Fruit fly (Drosophila melanogaster) whole organism, embryonic: ENCODE results near the gene CG5968.
A peak's percentile ranks its signal among the peaks of the same experiment; 100 is the strongest.

Experiments
- B-H2 ChIP-seq: fragments of 200-800 bp; sonication (Bioruptor generic); optimal IDR thresholded peaks from 2 replicates; lab custom pipeline; 2018; ENCODE audit warnings: missing biosample characterization, mild to moderate bottlenecking, missing genetic modification characterization
- CG10147 ChIP-seq: fragments of 200-800 bp; sonication (Bioruptor generic); optimal IDR thresholded peaks from 2 replicates; lab custom pipeline; 2019; ENCODE audit warnings: missing biosample characterization, mild to moderate bottlenecking, missing genetic modification characterization, moderate library complexity
- CG10431 ChIP-seq: fragments of 200-800 bp; sonication (Bioruptor generic); optimal IDR thresholded peaks from 3 replicates; lab custom pipeline; 2018; ENCODE audit warnings: missing biosample characterization, mild to moderate bottlenecking, missing genetic modification characterization
- CG10959 ChIP-seq: fragments of 200-800 bp; sonication (Bioruptor generic); IDR thresholded peaks from 2 replicates; pipeline ENCODE4 v1.3.6; 2022; ENCODE audit warnings: missing biosample characterization, missing genetic modification characterization
- CG10979 ChIP-seq: fragments of 200-800 bp; sonication (Bioruptor generic); optimal IDR thresholded peaks from 2 replicates; lab custom pipeline; 2018; ENCODE audit warnings: missing biosample characterization, mild to moderate bottlenecking, missing genetic modification characterization, moderate library complexity
- CG11093 ChIP-seq: fragments of 200-800 bp; sonication (Bioruptor generic); IDR thresholded peaks from 3 replicates; pipeline ENCODE4 v1.3.6; 2022; ENCODE audit warnings: missing biosample characterization, missing genetic modification characterization
- CG14441 ChIP-seq: fragments of 200-800 bp; sonication (Bioruptor generic); IDR thresholded peaks from 2 replicates; pipeline ENCODE4 v1.3.6; 2022; ENCODE audit warnings: missing biosample characterization, missing genetic modification characterization
- CG1603 ChIP-seq: fragments of 200-800 bp; sonication (Bioruptor generic); optimal IDR thresholded peaks from 2 replicates; lab custom pipeline; 2019; ENCODE audit warnings: missing biosample characterization, mild to moderate bottlenecking, missing genetic modification characterization, moderate library complexity
- CG17186 ChIP-seq: fragments of 200-800 bp; sonication (Bioruptor generic); optimal IDR thresholded peaks from 3 replicates; lab custom pipeline; 2017; ENCODE audit warnings: missing biosample characterization, missing genetic modification reagents, missing genetic modification characterization
- CG17361 ChIP-seq: fragments of 200-800 bp; sonication (Bioruptor generic); IDR thresholded peaks from 3 replicates; pipeline ENCODE4 v1.3.6; 2022; ENCODE audit warnings: missing biosample characterization, missing genetic modification characterization
- CG17612 ChIP-seq: fragments of 200-800 bp; sonication (Bioruptor generic); IDR thresholded peaks from 2 replicates; pipeline ENCODE4 v1.3.6; 2022; ENCODE audit warnings: missing biosample characterization, missing genetic modification characterization
- CG18262 ChIP-seq: fragments of 200-800 bp; optimal IDR thresholded peaks from 3 replicates; lab custom pipeline; 2019; ENCODE audit warnings: missing biosample characterization, mild to moderate bottlenecking, missing genetic modification characterization, moderate library complexity
- CG2129 ChIP-seq: fragments of 200-800 bp; sonication (Bioruptor generic); IDR thresholded peaks from 2 replicates; pipeline ENCODE4 v1.3.6; 2022; ENCODE audit warnings: missing biosample characterization, missing genetic modification characterization; ENCODE audit not compliant: partially characterized antibody
- CG2199 ChIP-seq: fragments of 200-800 bp; sonication (Bioruptor generic); IDR thresholded peaks from 3 replicates; pipeline ENCODE4 v1.3.6; 2022; ENCODE audit warnings: missing biosample characterization, missing genetic modification characterization
- CG31224 ChIP-seq: fragments of 200-800 bp; sonication (Bioruptor generic); IDR thresholded peaks from 2 replicates; pipeline ENCODE4 v1.3.6; 2022; ENCODE audit warnings: missing biosample characterization, missing genetic modification characterization
- CG31441 ChIP-seq: fragments of 200-800 bp; sonication (Bioruptor generic); IDR thresholded peaks from 2 replicates; pipeline ENCODE4 v1.3.6; 2022; ENCODE audit warnings: missing biosample characterization, missing genetic modification characterization
- CG32767 ChIP-seq: fragments of 200-800 bp; sonication (Bioruptor generic); IDR thresholded peaks from 2 replicates; pipeline ENCODE4 v1.3.6; 2022; ENCODE audit warnings: missing biosample characterization, missing genetic modification characterization
- CG33213 ChIP-seq: fragments of 200-800 bp; sonication (Bioruptor generic); optimal IDR thresholded peaks from 3 replicates; lab custom pipeline; 2016; ENCODE audit warnings: missing biosample characterization, missing genetic modification characterization
- CG3407 ChIP-seq: fragments of 200-800 bp; sonication (Bioruptor generic); optimal IDR thresholded peaks from 2 replicates; lab custom pipeline; 2018; ENCODE audit warnings: missing biosample characterization, mild to moderate bottlenecking, missing genetic modification characterization
- CG43689 ChIP-seq: fragments of 200-800 bp; sonication (Bioruptor generic); IDR thresholded peaks from 2 replicates; pipeline ENCODE4 v1.3.6; 2022; ENCODE audit warnings: missing biosample characterization, missing genetic modification characterization
- CG4707 ChIP-seq: fragments of 200-800 bp; sonication (Bioruptor generic); optimal IDR thresholded peaks from 2 replicates; lab custom pipeline; 2018; ENCODE audit warnings: missing biosample characterization, mild to moderate bottlenecking, missing genetic modification characterization, moderate library complexity
- CG6854 ChIP-seq: fragments of 200-800 bp; sonication (Bioruptor generic); optimal IDR thresholded peaks from 3 replicates; lab custom pipeline; 2017; ENCODE audit warnings: missing biosample characterization, mild to moderate bottlenecking, missing genetic modification characterization
- CG8290 ChIP-seq, 3 experiments: fragments of 200-800 bp; sonication (Bioruptor generic); optimal IDR thresholded peaks; 2 replicates each; lab custom pipeline; 2016 to 2019; ENCODE audit warnings: missing biosample characterization in 3 of 3, missing genetic modification characterization in 3 of 3, mild to moderate bottlenecking in 2 of 3, moderate library complexity in 1 of 3
- CG9817 ChIP-seq: fragments of 200-800 bp; sonication (Bioruptor generic); optimal IDR thresholded peaks from 2 replicates; lab custom pipeline; 2018; ENCODE audit warnings: missing biosample characterization, mild to moderate bottlenecking, missing genetic modification characterization, moderate library complexity
- CTCF ChIP-seq: fragments of 200-800 bp; sonication (Bioruptor generic); optimal IDR thresholded peaks from 2 replicates; lab custom pipeline; 2017; ENCODE audit warnings: missing biosample characterization, mild to moderate bottlenecking, missing genetic modification characterization, moderate library complexity
- HHEX ChIP-seq: fragments of 200-800 bp; sonication (Bioruptor generic); optimal IDR thresholded peaks from 3 replicates; lab custom pipeline; 2017; ENCODE audit warnings: missing biosample characterization, mild to moderate bottlenecking, missing genetic modification characterization, missing genetic modification reagents
- Hey ChIP-seq: fragments of 200-800 bp; sonication (Bioruptor generic); optimal IDR thresholded peaks from 3 replicates; lab custom pipeline; 2018; ENCODE audit warnings: missing biosample characterization, mild to moderate bottlenecking, missing genetic modification characterization
- MBD-R2 ChIP-seq: fragments of 200-800 bp; sonication (Bioruptor generic); IDR thresholded peaks from 2 replicates; pipeline ENCODE4 v1.3.6; 2022; ENCODE audit warnings: missing biosample characterization, missing genetic modification characterization
- Mrtf ChIP-seq: fragments of 200-800 bp; sonication (Bioruptor generic); IDR thresholded peaks from 3 replicates; pipeline ENCODE4 v1.3.6; 2022; ENCODE audit warnings: missing biosample characterization, missing genetic modification characterization
- NC2β ChIP-seq: fragments of 200-800 bp; sonication (Bioruptor generic); optimal IDR thresholded peaks from 2 replicates; lab custom pipeline; 2016; ENCODE audit warnings: missing biosample characterization, missing genetic modification characterization
- Sin3A ChIP-seq: fragments of >200 bp; optimal IDR thresholded peaks from 2 replicates; lab custom pipeline; 2018
- Sry-β ChIP-seq: fragments of 200-800 bp; sonication (Bioruptor generic); optimal IDR thresholded peaks from 2 replicates; lab custom pipeline; 2018; ENCODE audit warnings: missing biosample characterization, mild to moderate bottlenecking, missing genetic modification characterization, moderate library complexity
- Usf ChIP-seq: fragments of 200-800 bp; sonication (Bioruptor generic); optimal IDR thresholded peaks from 2 replicates; lab custom pipeline; 2017; ENCODE audit warnings: missing genotype, missing biosample characterization, missing genetic modification characterization
- YL-1 ChIP-seq: fragments of 200-800 bp; sonication (Bioruptor generic); optimal IDR thresholded peaks from 3 replicates; lab custom pipeline; 2017; ENCODE audit warnings: missing biosample characterization, mild to moderate bottlenecking, missing genetic modification characterization
- ash1 ChIP-seq: fragments of 200-800 bp; sonication (Bioruptor generic); optimal IDR thresholded peaks from 2 replicates; lab custom pipeline; 2018; ENCODE audit warnings: missing biosample characterization, mild to moderate bottlenecking, missing genetic modification characterization
- bsh ChIP-seq, 2 experiments: fragments of 200-800 bp; sonication (Bioruptor generic); optimal IDR thresholded peaks; 2 replicates each; lab custom pipeline; 2017 to 2018; ENCODE audit warnings: mild to moderate bottlenecking in 2 of 2, missing biosample characterization in 2 of 2, missing genetic modification characterization in 2 of 2, moderate library complexity in 1 of 2
- ci ChIP-seq: fragments of 200-800 bp; sonication (Bioruptor generic); IDR thresholded peaks from 3 replicates; pipeline ENCODE4 v1.3.6; 2022; ENCODE audit warnings: missing biosample characterization, missing genetic modification characterization
- crol ChIP-seq: fragments of 200-800 bp; sonication (Bioruptor generic); IDR thresholded peaks from 2 replicates; pipeline ENCODE4 v1.3.6; 2022; ENCODE audit warnings: missing biosample characterization, missing genetic modification characterization
- fru ChIP-seq: fragments of >200 bp; optimal IDR thresholded peaks from 2 replicates; lab custom pipeline; 2017
- gfzf ChIP-seq: fragments of 200-800 bp; sonication (Bioruptor generic); optimal IDR thresholded peaks from 2 replicates; lab custom pipeline; 2016; ENCODE audit warnings: missing biosample characterization, mild to moderate bottlenecking, missing genetic modification characterization, moderate library complexity
- hb ChIP-seq: fragments of 200-800 bp; sonication (Bioruptor generic); IDR thresholded peaks from 3 replicates; pipeline ENCODE4 v1.3.6; 2022; ENCODE audit warnings: missing biosample characterization, missing genetic modification characterization; ENCODE audit not compliant: partially characterized antibody
- kay ChIP-seq: fragments of 200-800 bp; sonication (Bioruptor generic); optimal IDR thresholded peaks from 2 replicates; lab custom pipeline; 2016; ENCODE audit warnings: missing biosample characterization, missing genetic modification characterization
- lov ChIP-seq, 2 experiments: fragments of 200-800 bp in 1 of 2; fragments of >200 bp in 1 of 2; sonication (Bioruptor generic) in 1 of 2; IDR thresholded peaks in 1 of 2; optimal IDR thresholded peaks in 1 of 2; 2 replicates in 1 of 2; 3 replicates in 1 of 2; pipeline versions ENCODE4 v1.3.6 to Lab custom; 2017 to 2022; ENCODE audit warnings: missing biosample characterization in 1 of 2, missing genetic modification characterization in 1 of 2
- nau ChIP-seq: fragments of 200-800 bp; sonication (Bioruptor generic); optimal IDR thresholded peaks from 3 replicates; lab custom pipeline; 2017; ENCODE audit warnings: missing biosample characterization, mild to moderate bottlenecking, missing genetic modification characterization, missing genetic modification reagents
- salm ChIP-seq: fragments of 200-800 bp; sonication (Bioruptor generic); optimal IDR thresholded peaks from 2 replicates; lab custom pipeline; 2018; ENCODE audit warnings: missing biosample characterization, mild to moderate bottlenecking, missing genetic modification characterization
- sqz ChIP-seq: fragments of 200-800 bp; sonication (Bioruptor generic); optimal IDR thresholded peaks from 3 replicates; lab custom pipeline; 2018; ENCODE audit warnings: missing biosample characterization, mild to moderate bottlenecking, missing genetic modification characterization
- tll ChIP-seq, 2 experiments: fragments of 200-800 bp in 1 of 2; fragments of >200 bp in 1 of 2; sonication (Bioruptor generic) in 1 of 2; optimal IDR thresholded peaks; 2 replicates each; lab custom pipeline; 2017 to 2019; ENCODE audit warnings: missing biosample characterization in 2 of 2, missing genetic modification characterization in 2 of 2, mild to moderate bottlenecking in 1 of 2, moderate library complexity in 1 of 2
- trem ChIP-seq: fragments of 200-800 bp; optimal IDR thresholded peaks from 3 replicates; lab custom pipeline; 2019; ENCODE audit warnings: missing biosample characterization, mild to moderate bottlenecking, missing genetic modification characterization, moderate library complexity

The CG5968 gene

dm6 chr2L:16541318-16541717 is 8.4 kb downstream of the CG5968 start (continued):
- TF ChIP-seq CG18262 (tag; lab: Kevin White, UChicago) = peak; percentile 50
- TF ChIP-seq, all 482 proteins: peak for 21

- TF ChIP-seq crol (peak; percentile 95), bsh (GFP tag; optimal IDR thresholded peaks at IDR 0.05; lab: Kevin White, UChicago) (no peak), lov (optimal IDR thresholded peaks at IDR 0.05; lab: Kevin White, UChicago) (no peak), lov (GFP tag; IDR thresholded peaks at IDR 0.05; lab: Robert Waterston, UW) (0 out of 3 replicates have a peak, but pooled peaks have one; percentile 23), B-H2 (GFP tag; lab: Kevin White, UChicago) (no peak), CG17186 (peak; percentile 1), YL-1 (no peak), gfzf (GFP tag; lab: Kevin White, UChicago) (no peak), salm (tag; lab: Kevin White, UChicago) (no peak), ash1 (GFP tag; lab: Kevin White, UChicago) (no peak), CG10959 (0 out of 2 replicates have a peak, but pooled peaks have one; percentile 14), Usf (no peak), Mrtf (0 out of 3 replicates have a peak, but pooled peaks have one; percentile 18), hb (no peak), CG1603 (tag; lab: Kevin White, UChicago) (peak; percentile 1), CG31441 (GFP tag; lab: Robert Waterston, UW) (no peak), CG8290 (GFP tag; optimal IDR thresholded peaks at IDR 0.05; lab: Kevin White, UChicago) (no peak), CG8290 (tag; optimal IDR thresholded peaks at IDR 0.05; lab: Kevin White, UChicago) (peak in 1 of 2 experiments; percentile 40), CG11093 (0 out of 3 replicates have a peak, but pooled peaks have one; percentile 33), CG10979 (tag; lab: Kevin White, UChicago) (no peak), CG6854 (no peak), Sry-β (no peak), kay (GFP tag; lab: Kevin White, UChicago) (no peak), CG3407 (GFP tag; lab: Kevin White, UChicago) (no peak), Sin3A (lab: Kevin White, UChicago) (no peak), CG2129 (no peak), Hey (tag; lab: Kevin White, UChicago) (peak; percentile 18), NC2β (GFP tag; lab: Kevin White, UChicago) (no peak), CG10147 (no peak), CTCF (GFP tag; lab: Kevin White, UChicago) (no peak), CG32767 (no peak), CG4707 (GFP tag; lab: Kevin White, UChicago) (no peak), ci (GFP tag; lab: Robert Waterston, UW) (peak; percentile 64; the same call in 1 of the 3 replicates), CG17361 (no peak), MBD-R2 (GFP tag; lab: Robert Waterston, UW) (0 out of 2 replicates have a peak, but pooled peaks have one; percentile 13), CG43689 (GFP tag; lab: Robert Waterston, UW) (0 out of 2 replicates have a peak, but pooled peaks have one; percentile 32), CG14441 (GFP tag; lab: Robert Waterston, UW) (peak; percentile 35; the same call in 1 of the 2 replicates), fru (no peak), CG9817 (tag; lab: Kevin White, UChicago) (peak; percentile 3), trem (tag; lab: Kevin White, UChicago) (no peak), tll (GFP tag; optimal IDR thresholded peaks at IDR 0.05; lab: Kevin White, UChicago) (no peak), sqz (GFP tag; lab: Kevin White, UChicago) (no peak), nau (GFP tag; lab: Kevin White, UChicago) (no peak), HHEX (GFP tag; lab: Kevin White, UChicago) (no peak), CG33213 (GFP tag; lab: Kevin White, UChicago) (no peak), CG31224 (GFP tag; lab: Robert Waterston, UW) (no peak), CG2199 (no peak), CG17612 (no peak), CG10431 (GFP tag; lab: Kevin White, UChicago) (no peak)
Measured at dm6 chr2L:16540773-16541172, 9.0 kb downstream of the CG5968 start.
